Fruit fly (Drosophila melanogaster) whole organism, pupa: Measurements from ENCODE around the gene CG15387.

ENCODE experiments used
- CG10348 ChIP-seq: fragments of 200-800 bp; sonication (Bioruptor generic); IDR thresholded peaks from 2 replicates; pipeline ENCODE4 v1.3.6; 2022; ENCODE audit warnings: missing biosample characterization, missing genetic modification characterization
- CG4496 ChIP-seq: fragments of 200-800 bp; sonication (Bioruptor generic); IDR thresholded peaks from 3 replicates; pipeline ENCODE4 v1.3.6; 2022; ENCODE audit warnings: missing biosample characterization, missing genetic modification characterization

dm6 chr2L:2216065-2216464 lies 10.0 kb downstream of the CG15387 start, which contains the start of gene daed:
- TF ChIP-seq CG10348 (no peak), CG4496 (no peak)
